Fruit fly (Drosophila melanogaster): ENCODE measurements around the gene CG5274.

Gene CG5274

DNA sequence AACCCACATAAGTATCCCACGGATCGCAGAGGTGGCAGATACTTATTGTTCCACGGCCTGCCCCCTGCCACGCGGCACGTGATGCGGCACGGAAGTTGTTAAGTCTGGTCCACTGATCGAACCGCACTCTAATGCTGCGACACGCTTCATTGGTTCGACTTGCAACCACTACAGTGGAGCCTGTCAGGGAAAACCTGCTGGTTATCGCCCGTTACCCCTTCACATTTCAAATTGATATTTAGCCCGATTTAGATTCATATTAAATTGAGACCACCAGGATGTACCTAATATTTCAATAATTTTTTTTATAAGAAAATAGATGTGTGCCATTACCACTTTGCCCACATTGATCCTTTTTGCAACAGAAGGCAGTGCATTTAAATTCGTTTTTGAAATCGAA lies 19.9 kb upstream of the CG5274 start (continued):
- TF ChIP-seq TFAM (GFP tag; optimal IDR thresholded peaks at IDR 0.05) (no peak), hb (GFP tag; IDR thresholded peaks at IDR 0.05; ENCODE audit: partially characterized antibody) (no peak), CG17186 (GFP tag; optimal IDR thresholded peaks at IDR 0.05) (no peak), luna (GFP tag; optimal IDR thresholded peaks at IDR 0.05) (no peak), Spps (tag; optimal IDR thresholded peaks at IDR 0.05) (peak; percentile 34), tll (GFP tag; optimal IDR thresholded peaks at IDR 0.05) (no peak), CG5180 (GFP tag; optimal IDR thresholded peaks at IDR 0.05) (peak; percentile 79), CG32767 (GFP tag; IDR thresholded peaks at IDR 0.05) (no peak), CG33557 (GFP tag; optimal IDR thresholded peaks at IDR 0.05) (no peak), Fer2 (tag; optimal IDR thresholded peaks at IDR 0.05) (no peak), Sin3A (optimal IDR thresholded peaks at IDR 0.05) (no peak), klu (GFP tag; IDR thresholded peaks at IDR 0.05) (no peak), CG10565 (GFP tag; optimal IDR thresholded peaks at IDR 0.05) (no peak), CG2875 (GFP tag; optimal IDR thresholded peaks at IDR 0.05) (peak; percentile 9), sd (tag; optimal IDR thresholded peaks at IDR 0.05) (no peak), CG6791 (GFP tag; IDR thresholded peaks at IDR 0.05; ENCODE audit: partially characterized antibody) (no peak), CG13296 (GFP tag; optimal IDR thresholded peaks at IDR 0.05) (no peak), CG3847 (GFP tag; IDR thresholded peaks at IDR 0.05) (no peak), CG13424 (tag; optimal IDR thresholded peaks at IDR 0.05) (no peak), Bteb2 (GFP tag; optimal IDR thresholded peaks at IDR 0.05) (no peak), lola (GFP tag; optimal IDR thresholded peaks at IDR 0.05) (peak in 1 of 3 experiments; percentile 50), da (GFP tag; optimal IDR thresholded peaks at IDR 0.05) (no peak), sens-2 (GFP tag; IDR thresholded peaks at IDR 0.05) (no peak), CG2889 (GFP tag; IDR thresholded peaks at IDR 0.05) (no peak), Abd-B (GFP tag; optimal IDR thresholded peaks at IDR 0.05) (no peak), slp2 (GFP tag; optimal IDR thresholded peaks at IDR 0.05) (no peak), D19B (GFP tag; optimal IDR thresholded peaks at IDR 0.05) (no peak), CG4854 (GFP tag; optimal IDR thresholded peaks at IDR 0.05) (no peak), CG9932 (GFP tag; IDR thresholded peaks at IDR 0.05) (no peak), fu2 (GFP tag; optimal IDR thresholded peaks at IDR 0.05) (no peak), crp (GFP tag; optimal IDR thresholded peaks at IDR 0.05) (no peak), Dip2 (GFP tag; IDR thresholded peaks at IDR 0.05) (no peak), bab2 (GFP tag; optimal IDR thresholded peaks at IDR 0.05) (no peak), CG4328 (GFP tag; optimal IDR thresholded peaks at IDR 0.05) (no peak), mirr (GFP tag; optimal IDR thresholded peaks at IDR 0.05) (no peak), Jarid2 (GFP tag; optimal IDR thresholded peaks at IDR 0.05) (no peak), prd (optimal IDR thresholded peaks at IDR 0.05) (no peak), prd (GFP tag; IDR thresholded peaks at IDR 0.05) (peak; percentile 34; the same call in 1 of the 3 replicates), CG3065 (GFP tag; optimal IDR thresholded peaks at IDR 0.05) (no peak), tap (tag; optimal IDR thresholded peaks at IDR 0.05) (no peak), CG7271 (tag; optimal IDR thresholded peaks at IDR 0.05) (no peak), CG4360 (GFP tag; IDR thresholded peaks at IDR 0.05) (no peak), CG3407 (GFP tag; optimal IDR thresholded peaks at IDR 0.05) (no peak), CG12155 (GFP tag; optimal IDR thresholded peaks at IDR 0.05) (no peak), otp (GFP tag; IDR thresholded peaks at IDR 0.05) (no peak), yki (optimal IDR thresholded peaks at IDR 0.05) (no peak), Chrac-16 (GFP tag; optimal IDR thresholded peaks at IDR 0.05) (no peak), HHEX (GFP tag; optimal IDR thresholded peaks at IDR 0.05) (no peak), sisA (GFP tag; IDR thresholded peaks at IDR 0.05) (peak; percentile 45), Hmr (GFP tag; optimal IDR thresholded peaks at IDR 0.05) (no peak), zen2 (GFP tag; IDR thresholded peaks at IDR 0.05; ENCODE audit: partially characterized antibody) (no peak), CG42726 (GFP tag; IDR thresholded peaks at IDR 0.05; ENCODE audit: partially characterized antibody) (no peak)

Measured in whole organism, embryonic.